Worm (Caenorhabditis elegans): ENCODE data around the gene C28H8.7.

The C28H8.7 gene

ce11 chrIII:5855637-5856179 is 31.1 kb downstream of the C28H8.7 start, which contains the start of the genes cct-6 and alh-9 (continued):
- TF ChIP-seq ztf-4 (tag; optimal IDR thresholded peaks at IDR 0.05) (peak; percentile 61), grh-1 (GFP tag; IDR thresholded peaks at IDR 0.05) (peak; percentile 56), pax-3 (tag; optimal IDR thresholded peaks at IDR 0.05) (no peak), elt-3 (tag; optimal IDR thresholded peaks at IDR 0.05) (peak in 3 of 6 experiments; percentile 24 to 92 (median 60)), lir-3 (tag; optimal IDR thresholded peaks at IDR 0.05; ENCODE audit: poor library complexity) (peak; percentile 42), sox-4 (tag; optimal IDR thresholded peaks at IDR 0.05) (no peak), ceh-88 (GFP tag; IDR thresholded peaks at IDR 0.05) (no peak), swsn-7 (tag; optimal IDR thresholded peaks at IDR 0.05) (peak; percentile 75), snu-23 (GFP tag; optimal IDR thresholded peaks at IDR 0.05) (peak; percentile 89), nhr-76 (tag; optimal IDR thresholded peaks at IDR 0.05) (no peak), fkh-4 (tag; optimal IDR thresholded peaks at IDR 0.05; ENCODE audit: borderline replicate concordance) (no peak), tbx-2 (tag; optimal IDR thresholded peaks at IDR 0.05) (peak; percentile 76), egl-27 (tag; optimal IDR thresholded peaks at IDR 0.05) (no peak), ets-5 (GFP tag; IDR thresholded peaks at IDR 0.05) (no peak), mef-2 (tag; optimal IDR thresholded peaks at IDR 0.05) (no peak), zag-1 (tag; optimal IDR thresholded peaks at IDR 0.05) (no peak), sup-37 (GFP tag; optimal IDR thresholded peaks at IDR 0.05) (no peak), unc-98 (GFP tag; IDR thresholded peaks at IDR 0.05) (no peak), hpl-2 (GFP tag; optimal IDR thresholded peaks at IDR 0.05) (no peak), efl-1 (optimal IDR thresholded peaks at IDR 0.05) (peak; percentile 85 to 96), efl-1 (GFP tag; optimal IDR thresholded peaks at IDR 0.05 in 1 of 2) (peak; percentile 96 to 99), efl-3 (GFP tag; optimal IDR thresholded peaks at IDR 0.05) (no peak), nhr-85 (tag) (peak; percentile 82), sptf-1 (tag; optimal IDR thresholded peaks at IDR 0.05) (no peak), ama-1 (optimal IDR thresholded peaks at IDR 0.05) (peak; percentile 49), skn-1 (tag; optimal IDR thresholded peaks at IDR 0.05) (peak; percentile 84), fos-1 (tag; optimal IDR thresholded peaks at IDR 0.05) (peak; percentile 62), nhr-11 (tag; optimal IDR thresholded peaks at IDR 0.05) (peak; percentile 8), hlh-4 (tag; optimal IDR thresholded peaks at IDR 0.05) (no peak), nhr-71 (tag; optimal IDR thresholded peaks at IDR 0.05) (peak; percentile 87), nhr-90 (tag; optimal IDR thresholded peaks at IDR 0.05; ENCODE audit: poor library complexity) (peak; percentile 65), elt-2 (tag; optimal IDR thresholded peaks at IDR 0.05) (peak; percentile 38), egl-13 (tag; optimal IDR thresholded peaks at IDR 0.05) (peak; percentile 42)

- TF ChIP-seq nhr-71 (tag; optimal IDR thresholded peaks at IDR 0.05): peak; percentile 54
- no peak for TF ChIP-seq F16B12.6 (tag; optimal IDR thresholded peaks at IDR 0.05)
- TF ChIP-seq egl-13 (tag; optimal IDR thresholded peaks at IDR 0.05): no peak
- TF ChIP-seq nhr-12 (tag; optimal IDR thresholded peaks at IDR 0.05): no peak
- TF ChIP-seq ama-1 (optimal IDR thresholded peaks at IDR 0.05): peak; percentile 75
- no peak for TF ChIP-seq C16A3.4 (tag; optimal IDR thresholded peaks at IDR 0.05)
- no peak for TF ChIP-seq nhr-28 (tag; optimal IDR thresholded peaks at IDR 0.05)
- TF ChIP-seq unc-62 (GFP tag; optimal IDR thresholded peaks at IDR 0.05): no peak
- peak; percentile 43 to 78 (median 60) for TF ChIP-seq dpl-1 (GFP tag; optimal IDR thresholded peaks at IDR 0.05)
- TF ChIP-seq ets-5 (GFP tag; IDR thresholded peaks at IDR 0.05): no peak
- TF ChIP-seq tbx-2 (tag; optimal IDR thresholded peaks at IDR 0.05): no peak
- TF ChIP-seq ceh-8 (GFP tag; optimal IDR thresholded peaks at IDR 0.05): no peak
- TF ChIP-seq ztf-4 (tag; optimal IDR thresholded peaks at IDR 0.05): peak; percentile 45
- TF ChIP-seq lsy-2 (tag; optimal IDR thresholded peaks at IDR 0.05): peak in 1 of 2 experiments; percentile 17
- no peak for TF ChIP-seq zag-1 (tag; optimal IDR thresholded peaks at IDR 0.05)
- TF ChIP-seq zip-4 (GFP tag; optimal IDR thresholded peaks at IDR 0.05): no peak
- TF ChIP-seq nhr-76 (tag; optimal IDR thresholded peaks at IDR 0.05): no peak
- no peak for TF ChIP-seq sptf-1 (tag; optimal IDR thresholded peaks at IDR 0.05)
- TF ChIP-seq hlh-17 (GFP tag; optimal IDR thresholded peaks at IDR 0.05; ENCODE audit: borderline replicate concordance): no peak
- TF ChIP-seq lin-35 (GFP tag; optimal IDR thresholded peaks at IDR 0.05): peak; percentile 61 to 84
- TF ChIP-seq blmp-1 (tag; optimal IDR thresholded peaks at IDR 0.05): no peak
- TF ChIP-seq mef-2 (tag; optimal IDR thresholded peaks at IDR 0.05): no peak
- no peak for TF ChIP-seq irx-1 (tag; optimal IDR thresholded peaks at IDR 0.05)
- peak; percentile 38 for TF ChIP-seq nhr-20 (tag; optimal IDR thresholded peaks at IDR 0.05)
- no peak for TF ChIP-seq nhr-85 (tag)
- TF ChIP-seq grh-1 (GFP tag; IDR thresholded peaks at IDR 0.05): no peak
- TF ChIP-seq nhr-11 (tag; optimal IDR thresholded peaks at IDR 0.05): no peak
- TF ChIP-seq pqm-1 (tag; optimal IDR thresholded peaks at IDR 0.05): no peak
- TF ChIP-seq mab-9 (GFP tag; IDR thresholded peaks at IDR 0.05): 0 out of 2 replicates have a peak, but pooled peaks have one; percentile 6
- peak; percentile 38 for TF ChIP-seq snu-23 (GFP tag; optimal IDR thresholded peaks at IDR 0.05)
- TF ChIP-seq fos-1 (tag; optimal IDR thresholded peaks at IDR 0.05): no peak
- no peak for TF ChIP-seq lin-39 (tag; optimal IDR thresholded peaks at IDR 0.05)
Measured at ce11 chrIII:5853240-5853639, 33.6 kb downstream of the C28H8.7 start, which contains the start of gene ddx-23. Gene ddx-23 (minus strand): TSS chrIII:5853269.
